Worm (Caenorhabditis elegans) whole organism, L2 larva: ENCODE results near the gene T28C6.8.
"Not testable (repeated sequence)": the region's sequence is repeated elsewhere in the genome, so short reads cannot be mapped to it uniquely, and the experiment has no call there.

ENCODE experiments used
- C34F6.9 ChIP-seq: fragments of 150-350 bp; optimal IDR thresholded peaks from 2 replicates; lab custom pipeline; 2014; ENCODE audit warnings: missing biosample characterization, missing genetic modification characterization
- F13H6.1 ChIP-seq: sonication (generic microtip); optimal IDR thresholded peaks from 2 replicates; lab custom pipeline; 2016; ENCODE audit warnings: missing genetic modification characterization, missing compliant biosample characterization
- R02D3.7 ChIP-seq: fragments of 150-350 bp; optimal IDR thresholded peaks from 2 replicates; lab custom pipeline; 2014; ENCODE audit warnings: missing biosample characterization, missing genetic modification characterization
- ZK546.5 ChIP-seq: sonication (generic microtip); optimal IDR thresholded peaks from 2 replicates; lab custom pipeline; 2017; ENCODE audit warnings: missing biosample characterization, missing genetic modification characterization
- alr-1 ChIP-seq: fragments of 150-350 bp; optimal IDR thresholded peaks from 2 replicates; lab custom pipeline; 2014; ENCODE audit warnings: missing biosample characterization, missing genetic modification characterization
- aly-2 ChIP-seq: fragments of 150-350 bp; optimal IDR thresholded peaks from 2 replicates; lab custom pipeline; 2014; ENCODE audit warnings: missing biosample characterization, missing genetic modification characterization
- ama-1 ChIP-seq: fragments of 150-350 bp; optimal IDR thresholded peaks from 2 replicates; lab custom pipeline; 2018; ENCODE audit warnings: inconsistent platforms
- blmp-1 ChIP-seq: sonication (generic microtip); optimal IDR thresholded peaks from 2 replicates; lab custom pipeline; 2017; ENCODE audit warnings: missing genetic modification characterization, mild to moderate bottlenecking, missing compliant biosample characterization, antibody characterized with exemption, moderate library complexity; ENCODE audit not compliant: insufficient read depth
- ceh-16 ChIP-seq: fragments of 150-350 bp; optimal IDR thresholded peaks from 2 replicates; lab custom pipeline; 2014; ENCODE audit warnings: missing biosample characterization, missing genetic modification characterization
- ceh-82 ChIP-seq: fragments of 150-350 bp; optimal IDR thresholded peaks from 2 replicates; lab custom pipeline; 2014; ENCODE audit warnings: missing biosample characterization, missing genetic modification characterization
- crh-2 ChIP-seq: sonication (generic microtip); optimal IDR thresholded peaks from 2 replicates; lab custom pipeline; 2017; ENCODE audit warnings: missing biosample characterization, missing genetic modification characterization
- elt-1 ChIP-seq: fragments of 150-350 bp; optimal IDR thresholded peaks from 2 replicates; lab custom pipeline; 2014; ENCODE audit warnings: missing biosample characterization, missing genetic modification characterization
- elt-3 ChIP-seq: sonication (generic microtip); optimal IDR thresholded peaks from 2 replicates; lab custom pipeline; 2017; ENCODE audit warnings: missing biosample characterization, missing genetic modification characterization
- fos-1 ChIP-seq: fragments of 150-350 bp; optimal IDR thresholded peaks from 2 replicates; lab custom pipeline; 2014; ENCODE audit warnings: missing biosample characterization, missing genetic modification characterization
- gmeb-1 ChIP-seq: fragments of 150-350 bp; optimal IDR thresholded peaks from 2 replicates; lab custom pipeline; 2014; ENCODE audit warnings: missing biosample characterization, missing genetic modification characterization
- lin-11 ChIP-seq: fragments of 150-350 bp; sonication (generic microtip); optimal IDR thresholded peaks from 2 replicates; lab custom pipeline; 2014; ENCODE audit warnings: missing biosample characterization, missing genetic modification characterization, inconsistent platforms, mixed read lengths
- lsy-2 ChIP-seq, 2 experiments: fragments of 150-350 bp in 1 of 2; sonication (generic microtip) in 1 of 2; optimal IDR thresholded peaks; 2 replicates each; lab custom pipeline; 2014 to 2017; ENCODE audit warnings: missing biosample characterization in 2 of 2, missing genetic modification characterization in 2 of 2
- mab-5 ChIP-seq: fragments of 150-350 bp; optimal IDR thresholded peaks from 2 replicates; lab custom pipeline; 2014; ENCODE audit warnings: missing biosample characterization, missing genetic modification characterization
- mbf-1 ChIP-seq: sonication (generic microtip); optimal IDR thresholded peaks from 2 replicates; lab custom pipeline; 2017; ENCODE audit warnings: missing biosample characterization, missing genetic modification characterization
- mdl-1 ChIP-seq, 2 experiments: fragments of 150-350 bp in 1 of 2; sonication (generic microtip) in 1 of 2; optimal IDR thresholded peaks; 2 replicates each; lab custom pipeline; 2017; ENCODE audit warnings: missing biosample characterization in 2 of 2, missing genetic modification characterization in 2 of 2
- nhr-10 ChIP-seq: sonication (generic microtip); optimal IDR thresholded peaks from 2 replicates; lab custom pipeline; 2017; ENCODE audit warnings: missing biosample characterization, missing genetic modification characterization
- nhr-11 ChIP-seq: fragments of 150-350 bp; optimal IDR thresholded peaks from 2 replicates; lab custom pipeline; 2014; ENCODE audit warnings: missing biosample characterization, missing genetic modification characterization
- nhr-12 ChIP-seq: fragments of 150-350 bp; optimal IDR thresholded peaks from 2 replicates; lab custom pipeline; 2014; ENCODE audit warnings: missing biosample characterization, missing genetic modification characterization
- nhr-129 ChIP-seq: fragments of 150-350 bp; optimal IDR thresholded peaks from 2 replicates; lab custom pipeline; 2014; ENCODE audit warnings: missing biosample characterization, missing genetic modification characterization
- nhr-21 ChIP-seq: fragments of 150-350 bp; optimal IDR thresholded peaks from 2 replicates; lab custom pipeline; 2014; ENCODE audit warnings: missing biosample characterization, missing genetic modification characterization
- nhr-23 ChIP-seq: fragments of 150-350 bp; optimal IDR thresholded peaks from 2 replicates; lab custom pipeline; 2014; ENCODE audit warnings: missing biosample characterization, missing genetic modification reagents, missing genetic modification characterization
- nhr-237 ChIP-seq: fragments of 150-350 bp; optimal IDR thresholded peaks from 2 replicates; lab custom pipeline; 2014; ENCODE audit warnings: missing biosample characterization, missing genetic modification characterization
- nhr-25 ChIP-seq: fragments of 150-350 bp; sonication (generic microtip); optimal IDR thresholded peaks from 3 replicates; lab custom pipeline; 2014; ENCODE audit warnings: missing biosample characterization, missing genetic modification characterization
- nhr-6 ChIP-seq: fragments of 150-350 bp; optimal IDR thresholded peaks from 2 replicates; lab custom pipeline; 2014; ENCODE audit warnings: missing biosample characterization, missing genetic modification characterization
- nhr-77 ChIP-seq: fragments of 150-350 bp; optimal IDR thresholded peaks from 2 replicates; lab custom pipeline; 2014; ENCODE audit warnings: missing biosample characterization, missing genetic modification characterization
- peb-1 ChIP-seq: fragments of 150-350 bp; optimal IDR thresholded peaks from 2 replicates; lab custom pipeline; 2014; ENCODE audit warnings: missing biosample characterization, missing genetic modification characterization
- sem-4 ChIP-seq: fragments of 150-350 bp; optimal IDR thresholded peaks from 2 replicates; lab custom pipeline; 2014; ENCODE audit warnings: missing biosample characterization, missing genetic modification reagents, missing genetic modification characterization
- skn-1 ChIP-seq: sonication (generic microtip); optimal IDR thresholded peaks from 2 replicates; lab custom pipeline; 2017; ENCODE audit warnings: missing biosample characterization, missing genetic modification characterization
- sma-3 ChIP-seq: sonication (generic microtip); optimal IDR thresholded peaks from 2 replicates; lab custom pipeline; 2016; ENCODE audit warnings: missing genetic modification reagents, missing genetic modification characterization, missing compliant biosample characterization
- sma-9 ChIP-seq, 2 experiments: fragments of 150-350 bp in 1 of 2; sonication (generic microtip) in 1 of 2; optimal IDR thresholded peaks; 2 replicates each; lab custom pipeline; 2014 to 2016; ENCODE audit warnings: missing genetic modification characterization in 2 of 2, mild to moderate bottlenecking in 1 of 2, missing biosample characterization in 1 of 2, missing compliant biosample characterization in 1 of 2, missing genetic modification reagents in 1 of 2, moderate library complexity in 1 of 2
- unc-39 ChIP-seq: fragments of 150-350 bp; optimal IDR thresholded peaks from 2 replicates; lab custom pipeline; 2014; ENCODE audit warnings: missing biosample characterization, missing genetic modification characterization
- unc-55 ChIP-seq: fragments of 150-350 bp; sonication (generic microtip); optimal IDR thresholded peaks from 3 replicates; lab custom pipeline; 2014; ENCODE audit warnings: missing biosample characterization, missing genetic modification reagents, missing genetic modification characterization
- zag-1 ChIP-seq: fragments of 150-350 bp; optimal IDR thresholded peaks from 2 replicates; lab custom pipeline; 2014; ENCODE audit warnings: missing biosample characterization, missing genetic modification characterization
- ztf-1 ChIP-seq: fragments of 200-800 bp; sonication (Bioruptor generic); conservative IDR thresholded peaks from 2 replicates; pipeline ENCODE4 v1.3.6; 2022; ENCODE audit warnings: missing genetic modification characterization, missing compliant biosample characterization
- ztf-11 ChIP-seq: sonication (generic microtip); optimal IDR thresholded peaks from 2 replicates; lab custom pipeline; 2017; ENCODE audit warnings: missing biosample characterization, missing genetic modification characterization

The T28C6.8 gene

ce11 chrIV:8792808-8793207 is 37.7 kb downstream of the T28C6.8 start, which contains the start of gene C33D9.3:
TSS of gene C33D9.3 (minus strand) at chrIV:8792908.
- TF ChIP-seq blmp-1 = no peak
- no peak for TF ChIP-seq skn-1
- TF ChIP-seq R02D3.7 (tag; lab: Kevin White, UChicago) = no peak

ce11 chrIV:8790144-8790543 is 40.4 kb downstream of the T28C6.8 start, which contains the start of gene sru-35:
TSS of gene sru-35 (minus strand) at chrIV:8790244.
- no peak for TF ChIP-seq crh-2 (tag; lab: Kevin White, UChicago)
- no peak for TF ChIP-seq aly-2 (tag; lab: Kevin White, UChicago)
- TF ChIP-seq nhr-23 (tag; lab: Kevin White, UChicago) = no peak
- no peak for TF ChIP-seq F13H6.1
- TF ChIP-seq nhr-10 (tag; lab: Kevin White, UChicago) = no peak
- no peak for TF ChIP-seq nhr-11
- no peak for TF ChIP-seq ceh-82 (tag; lab: Kevin White, UChicago)
- TF ChIP-seq nhr-77 (tag; lab: Kevin White, UChicago) = no peak
- no peak for TF ChIP-seq mdl-1 (tag; optimal IDR thresholded peaks at IDR 0.05; lab: Kevin White, UChicago)
- no peak for TF ChIP-seq sem-4 (tag; lab: Kevin White, UChicago)
- TF ChIP-seq lin-11 (tag; lab: Kevin White, UChicago) = no peak
- TF ChIP-seq ztf-11 (tag; lab: Kevin White, UChicago) = no peak
- TF ChIP-seq nhr-237 (tag; lab: Kevin White, UChicago) = no peak
- no peak for TF ChIP-seq nhr-12 (tag; lab: Kevin White, UChicago)
- no peak for TF ChIP-seq gmeb-1 (tag; lab: Kevin White, UChicago)

ce11 chrIV:8788048-8788447 is 42.5 kb downstream of the T28C6.8 start, which contains the start of gene C33D9.10:
TSS of gene C33D9.10 (minus strand) at chrIV:8788148.
- TF ChIP-seq sma-9 (GFP tag; optimal IDR thresholded peaks at IDR 0.05; lab: Kevin White, UChicago); sma-9 (tag; optimal IDR thresholded peaks at IDR 0.05; lab: Kevin White, UChicago); ceh-16 (tag; lab: Kevin White, UChicago); aly-2 (tag; lab: Kevin White, UChicago): not testable (repeated sequence)

ce11 chrIV:8786654-8787053 is 43.9 kb downstream of the T28C6.8 start, which contains the start of gene C33D9.8:
TSS of gene C33D9.8 (minus strand) at chrIV:8786752.
- TF ChIP-seq peb-1 (tag; lab: Kevin White, UChicago) (no peak), nhr-23 (tag; lab: Kevin White, UChicago) (no peak), lsy-2 (tag; optimal IDR thresholded peaks at IDR 0.05; lab: Kevin White, UChicago) (peak in 1 of 2 experiments; percentile 30), C34F6.9 (tag; lab: Kevin White, UChicago) (peak; percentile 40), unc-55 (GFP tag; lab: Kevin White, UChicago) (peak; percentile 60), elt-1 (tag; lab: Kevin White, UChicago) (no peak)

ce11 chrIV:8784855-8785327 is 45.6 kb downstream of the T28C6.8 start, which contains the start of gene C33D9.13:
TSS of gene C33D9.13 (minus strand) at chrIV:8785277.
- TF ChIP-seq C34F6.9 (tag; lab: Kevin White, UChicago) (peak; percentile 24), nhr-25 (no peak), ama-1 (lab: Kevin White, UChicago) (no peak), unc-55 (GFP tag; lab: Kevin White, UChicago) (peak; percentile 48)

- no peak for TF ChIP-seq alr-1 (tag; lab: Kevin White, UChicago)
- TF ChIP-seq nhr-237 (tag; lab: Kevin White, UChicago) = no peak
- TF ChIP-seq elt-3 (tag; lab: Kevin White, UChicago) = no peak
- TF ChIP-seq nhr-10 (tag; lab: Kevin White, UChicago) = no peak
- TF ChIP-seq F13H6.1 = peak; percentile 85
- no peak for TF ChIP-seq lin-11 (tag; lab: Kevin White, UChicago)
- peak; percentile 74 for TF ChIP-seq peb-1 (tag; lab: Kevin White, UChicago)
- TF ChIP-seq aly-2 (tag; lab: Kevin White, UChicago) = no peak
- TF ChIP-seq fos-1 (tag; lab: Kevin White, UChicago) = peak; percentile 90
- TF ChIP-seq elt-1 (tag; lab: Kevin White, UChicago) = no peak
- no peak for TF ChIP-seq ztf-1 (GFP tag; lab: Robert Waterston, UW)
- no peak for TF ChIP-seq ZK546.5 (tag; lab: Kevin White, UChicago)
- TF ChIP-seq unc-39 = no peak
- no peak for TF ChIP-seq mbf-1 (tag; lab: Kevin White, UChicago)
- TF ChIP-seq ztf-11 (tag; lab: Kevin White, UChicago) = no peak
- no peak for TF ChIP-seq nhr-23 (tag; lab: Kevin White, UChicago)
- peak; percentile 27 for TF ChIP-seq sem-4 (tag; lab: Kevin White, UChicago)
- TF ChIP-seq ceh-16 (tag; lab: Kevin White, UChicago) = peak; percentile 41
- no peak for TF ChIP-seq zag-1 (tag; lab: Kevin White, UChicago)
- peak; percentile 46 for TF ChIP-seq nhr-6 (tag; lab: Kevin White, UChicago)
- TF ChIP-seq nhr-21 (tag; lab: Kevin White, UChicago) = peak; percentile 68
- TF ChIP-seq ceh-82 (tag; lab: Kevin White, UChicago) = no peak
- no peak for TF ChIP-seq ama-1 (lab: Kevin White, UChicago)
- TF ChIP-seq sma-3 = peak; percentile 57
- peak; percentile 9 for TF ChIP-seq mab-5
- TF ChIP-seq nhr-11 = no peak
- TF ChIP-seq nhr-129 (tag; lab: Kevin White, UChicago) = peak; percentile 96
- TF ChIP-seq nhr-12 (tag; lab: Kevin White, UChicago) = no peak
- TF ChIP-seq mdl-1 (tag; optimal IDR thresholded peaks at IDR 0.05; lab: Kevin White, UChicago) = peak in 1 of 2 experiments; percentile 48
- TF ChIP-seq blmp-1 = peak; percentile 52
Observed at ce11 chrIV:8782172-8782571, 48.4 kb downstream of the T28C6.8 start.
